Fruit fly (Drosophila melanogaster) whole organism, embryonic: ENCODE results near the gene sau.

Source experiments
- Adf1 ChIP-seq: fragments of 200-800 bp; sonication (Bioruptor generic); IDR thresholded peaks from 2 replicates; pipeline ENCODE4 v1.3.6; 2022; ENCODE audit warnings: missing biosample characterization, missing genetic modification characterization
- Atf3 ChIP-seq: fragments of 200-800 bp; sonication (Bioruptor generic); optimal IDR thresholded peaks from 3 replicates; lab custom pipeline; 2016; ENCODE audit warnings: missing biosample characterization, missing genetic modification characterization
- CG10321 ChIP-seq: fragments of 200-800 bp; sonication (Bioruptor generic); IDR thresholded peaks from 2 replicates; pipeline ENCODE4 v1.3.6; 2022; ENCODE audit warnings: missing biosample characterization, missing genetic modification characterization
- CG10565 ChIP-seq: fragments of 200-800 bp; sonication (Bioruptor generic); optimal IDR thresholded peaks from 3 replicates; lab custom pipeline; 2016; ENCODE audit warnings: missing biosample characterization, mild to moderate bottlenecking, missing genetic modification characterization
- CG13624 ChIP-seq: fragments of 200-800 bp; sonication (Bioruptor generic); optimal IDR thresholded peaks from 2 replicates; lab custom pipeline; 2016; ENCODE audit warnings: missing biosample characterization, missing genetic modification characterization
- CG14710 ChIP-seq: fragments of 200-800 bp; sonication (Bioruptor generic); optimal IDR thresholded peaks from 3 replicates; lab custom pipeline; 2019; ENCODE audit warnings: missing biosample characterization, mild to moderate bottlenecking, missing genetic modification characterization, moderate library complexity
- CG1647 ChIP-seq: fragments of 200-800 bp; sonication (Bioruptor generic); optimal IDR thresholded peaks from 3 replicates; lab custom pipeline; 2016; ENCODE audit warnings: missing biosample characterization, missing genetic modification characterization
- CG17186 ChIP-seq: fragments of 200-800 bp; sonication (Bioruptor generic); optimal IDR thresholded peaks from 3 replicates; lab custom pipeline; 2017; ENCODE audit warnings: missing biosample characterization, missing genetic modification reagents, missing genetic modification characterization
- CG18619 ChIP-seq: fragments of 200-800 bp; sonication (Bioruptor generic); optimal IDR thresholded peaks from 3 replicates; lab custom pipeline; 2017; ENCODE audit warnings: missing biosample characterization, mild to moderate bottlenecking, missing genetic modification characterization
- CG2120 ChIP-seq: fragments of 200-800 bp; sonication (Bioruptor generic); optimal IDR thresholded peaks from 3 replicates; lab custom pipeline; 2016; ENCODE audit warnings: missing biosample characterization, missing genetic modification characterization
- CG30403 ChIP-seq: fragments of 200-800 bp; sonication (Bioruptor generic); optimal IDR thresholded peaks from 3 replicates; lab custom pipeline; 2016; ENCODE audit warnings: missing biosample characterization, missing genetic modification characterization
- CG31388 ChIP-seq: fragments of 200-800 bp; sonication (Bioruptor generic); optimal IDR thresholded peaks from 2 replicates; lab custom pipeline; 2016; ENCODE audit warnings: missing biosample characterization, missing genetic modification characterization
- CG3847 ChIP-seq: fragments of 200-800 bp; sonication (Bioruptor generic); IDR thresholded peaks from 2 replicates; pipeline ENCODE4 v1.3.6; 2022; ENCODE audit warnings: missing biosample characterization, missing genetic modification characterization
- CG4328 ChIP-seq: fragments of 200-800 bp; sonication (Bioruptor generic); optimal IDR thresholded peaks from 3 replicates; lab custom pipeline; 2017; ENCODE audit warnings: missing biosample characterization, missing genetic modification reagents, missing genetic modification characterization
- CG4617 ChIP-seq: fragments of 200-800 bp; sonication (Bioruptor generic); optimal IDR thresholded peaks from 3 replicates; lab custom pipeline; 2016; ENCODE audit warnings: missing biosample characterization, missing genetic modification characterization, borderline replicate concordance
- CG5953 ChIP-seq: fragments of 200-800 bp; sonication (Bioruptor generic); IDR thresholded peaks from 2 replicates; pipeline ENCODE4 v1.3.6; 2022; ENCODE audit warnings: missing biosample characterization, missing genetic modification characterization
- CG6254 ChIP-seq: fragments of 200-800 bp; sonication (Bioruptor generic); optimal IDR thresholded peaks from 3 replicates; lab custom pipeline; 2017; ENCODE audit warnings: mild to moderate bottlenecking, missing biosample characterization, missing genetic modification reagents, missing genetic modification characterization
- CG7556 ChIP-seq: fragments of 200-800 bp; sonication (Bioruptor generic); optimal IDR thresholded peaks from 2 replicates; lab custom pipeline; 2017; ENCODE audit warnings: missing biosample characterization, mild to moderate bottlenecking, missing genetic modification characterization
- CG9609 ChIP-seq: fragments of 200-800 bp; sonication (Bioruptor generic); optimal IDR thresholded peaks from 3 replicates; lab custom pipeline; 2016; ENCODE audit warnings: missing biosample characterization, missing genetic modification characterization
- CG9817 ChIP-seq: fragments of 200-800 bp; sonication (Bioruptor generic); optimal IDR thresholded peaks from 2 replicates; lab custom pipeline; 2018; ENCODE audit warnings: missing biosample characterization, mild to moderate bottlenecking, missing genetic modification characterization, moderate library complexity
- Dip2 ChIP-seq: fragments of 200-800 bp; sonication (Bioruptor generic); IDR thresholded peaks from 2 replicates; pipeline ENCODE4 v1.3.6; 2022; ENCODE audit warnings: missing biosample characterization, missing genetic modification characterization
- Dp ChIP-seq: fragments of 200-800 bp; sonication (Bioruptor generic); optimal IDR thresholded peaks from 2 replicates; lab custom pipeline; 2018; ENCODE audit warnings: missing biosample characterization, mild to moderate bottlenecking, missing genetic modification characterization, moderate library complexity
- Drgx ChIP-seq: fragments of 200-800 bp; sonication (Bioruptor generic); IDR thresholded peaks from 2 replicates; pipeline ENCODE4 v1.3.6; 2022; ENCODE audit warnings: missing biosample characterization, missing genetic modification characterization
- Elba2 ChIP-seq: fragments of 200-800 bp; sonication (Bioruptor generic); optimal IDR thresholded peaks from 3 replicates; lab custom pipeline; 2016; ENCODE audit warnings: missing biosample characterization, missing genetic modification characterization
- Fer1 ChIP-seq: fragments of 200-800 bp; sonication (Bioruptor generic); optimal IDR thresholded peaks from 2 replicates; lab custom pipeline; 2017; ENCODE audit warnings: missing biosample characterization, mild to moderate bottlenecking, missing genetic modification characterization
- GATAe ChIP-seq: fragments of 200-800 bp; sonication (Bioruptor generic); conservative IDR thresholded peaks from 2 replicates; pipeline ENCODE4 v1.3.6; 2022; ENCODE audit warnings: missing biosample characterization, missing genetic modification characterization
- HLH54F ChIP-seq: fragments of 200-800 bp; sonication (Bioruptor generic); optimal IDR thresholded peaks from 3 replicates; lab custom pipeline; 2016; ENCODE audit warnings: missing biosample characterization, missing genetic modification characterization
- HmgD ChIP-seq: fragments of 200-800 bp; sonication (Bioruptor generic); optimal IDR thresholded peaks from 3 replicates; lab custom pipeline; 2016; ENCODE audit warnings: missing biosample characterization, missing genetic modification characterization
- MESR4 ChIP-seq: fragments of 200-800 bp; sonication (Bioruptor generic); optimal IDR thresholded peaks from 2 replicates; lab custom pipeline; 2018; ENCODE audit warnings: missing biosample characterization, mild to moderate bottlenecking, missing genetic modification characterization, moderate library complexity
- Rx ChIP-seq: fragments of 200-800 bp; sonication (Bioruptor generic); IDR thresholded peaks from 2 replicates; pipeline ENCODE4 v1.3.6; 2022; ENCODE audit warnings: missing biosample characterization, missing genetic modification characterization
- ab ChIP-seq: fragments of 200-800 bp; sonication (Bioruptor generic); optimal IDR thresholded peaks from 2 replicates; lab custom pipeline; 2016; ENCODE audit warnings: missing biosample characterization, missing genetic modification characterization
- abd-A ChIP-seq: fragments of 200-800 bp; sonication (Bioruptor generic); optimal IDR thresholded peaks from 3 replicates; lab custom pipeline; 2019; ENCODE audit warnings: missing biosample characterization, mild to moderate bottlenecking, missing genetic modification characterization, moderate library complexity
- al ChIP-seq: fragments of 200-800 bp; sonication (Bioruptor generic); IDR thresholded peaks from 2 replicates; pipeline ENCODE4 v1.3.6; 2022; ENCODE audit warnings: missing biosample characterization, missing genetic modification characterization
- ara ChIP-seq: fragments of 200-800 bp; sonication (Bioruptor generic); IDR thresholded peaks from 2 replicates; pipeline ENCODE4 v1.3.6; 2022; ENCODE audit warnings: missing biosample characterization, missing genetic modification characterization
- bsh ChIP-seq, 2 experiments: fragments of 200-800 bp; sonication (Bioruptor generic); optimal IDR thresholded peaks; 2 replicates each; lab custom pipeline; 2017 to 2018; ENCODE audit warnings: mild to moderate bottlenecking in 2 of 2, missing biosample characterization in 2 of 2, missing genetic modification characterization in 2 of 2, moderate library complexity in 1 of 2
- cato ChIP-seq: fragments of 200-800 bp; sonication (Bioruptor generic); optimal IDR thresholded peaks from 2 replicates; lab custom pipeline; 2016; ENCODE audit warnings: missing biosample characterization, missing genetic modification characterization, borderline replicate concordance
- caup ChIP-seq: fragments of 200-800 bp; sonication (Bioruptor generic); optimal IDR thresholded peaks from 3 replicates; lab custom pipeline; 2017; ENCODE audit warnings: missing biosample characterization, mild to moderate bottlenecking, missing genetic modification characterization, moderate library complexity; ENCODE audit not compliant: severe bottlenecking
- dati ChIP-seq: fragments of 200-800 bp; sonication (Bioruptor generic); IDR thresholded peaks from 2 replicates; pipeline ENCODE4 v1.3.6; 2022; ENCODE audit warnings: missing biosample characterization, missing genetic modification characterization
- ems ChIP-seq: fragments of 200-800 bp; sonication (Bioruptor generic); optimal IDR thresholded peaks from 3 replicates; lab custom pipeline; 2016; ENCODE audit warnings: missing biosample characterization, missing genetic modification characterization
- eve ChIP-seq, 2 experiments: fragments of >200 bp; optimal IDR thresholded peaks; 2 replicates each; lab custom pipeline; 2017; ENCODE audit warnings: missing biosample characterization in 2 of 2, missing genetic modification characterization in 2 of 2
- hb ChIP-seq: fragments of 200-800 bp; sonication (Bioruptor generic); IDR thresholded peaks from 3 replicates; pipeline ENCODE4 v1.3.6; 2022; ENCODE audit warnings: missing biosample characterization, missing genetic modification characterization; ENCODE audit not compliant: partially characterized antibody
- hbn ChIP-seq: fragments of 200-800 bp; sonication (Bioruptor generic); IDR thresholded peaks from 2 replicates; pipeline ENCODE4 v1.3.6; 2022; ENCODE audit warnings: missing biosample characterization, missing genetic modification characterization; ENCODE audit not compliant: partially characterized antibody
- mirr ChIP-seq: fragments of 200-800 bp; sonication (Bioruptor generic); optimal IDR thresholded peaks from 3 replicates; lab custom pipeline; 2018; ENCODE audit warnings: missing biosample characterization, mild to moderate bottlenecking, missing genetic modification characterization
- pan ChIP-seq, 4 experiments: fragments of >200 bp in 3 of 4; fragments of 200-800 bp in 1 of 4; sonication (Bioruptor generic) in 1 of 4; optimal IDR thresholded peaks in 3 of 4; IDR thresholded peaks in 1 of 4; 2 replicates each; pipeline versions ENCODE4 v1.3.6 to Lab custom; 2017 to 2022; ENCODE audit warnings: missing biosample characterization in 2 of 4, missing genetic modification characterization in 2 of 4, mixed read lengths in 1 of 4
- peb ChIP-seq: fragments of 200-800 bp; sonication (Bioruptor generic); IDR thresholded peaks from 2 replicates; pipeline ENCODE4 v1.3.6; 2022; ENCODE audit warnings: missing biosample characterization, missing genetic modification characterization
- shn ChIP-seq: fragments of 200-800 bp; sonication (Bioruptor generic); optimal IDR thresholded peaks from 3 replicates; lab custom pipeline; 2016; ENCODE audit warnings: missing biosample characterization, missing genetic modification characterization
- slp2 ChIP-seq: fragments of 200-800 bp; sonication (Bioruptor generic); optimal IDR thresholded peaks from 2 replicates; lab custom pipeline; 2016; ENCODE audit warnings: missing biosample characterization, missing genetic modification characterization
- tap ChIP-seq: fragments of 200-800 bp; optimal IDR thresholded peaks from 3 replicates; lab custom pipeline; 2019; ENCODE audit warnings: missing biosample characterization, mild to moderate bottlenecking, missing genetic modification characterization, moderate library complexity
- wek ChIP-seq: fragments of 200-800 bp; sonication (Bioruptor generic); optimal IDR thresholded peaks from 3 replicates; lab custom pipeline; 2018; ENCODE audit warnings: missing biosample characterization, mild to moderate bottlenecking, missing genetic modification characterization, moderate library complexity
- zfh2 ChIP-seq: fragments of 200-800 bp; sonication (Bioruptor generic); optimal IDR thresholded peaks from 2 replicates; lab custom pipeline; 2016; ENCODE audit warnings: missing biosample characterization, missing genetic modification characterization

sau gene

DNA sequence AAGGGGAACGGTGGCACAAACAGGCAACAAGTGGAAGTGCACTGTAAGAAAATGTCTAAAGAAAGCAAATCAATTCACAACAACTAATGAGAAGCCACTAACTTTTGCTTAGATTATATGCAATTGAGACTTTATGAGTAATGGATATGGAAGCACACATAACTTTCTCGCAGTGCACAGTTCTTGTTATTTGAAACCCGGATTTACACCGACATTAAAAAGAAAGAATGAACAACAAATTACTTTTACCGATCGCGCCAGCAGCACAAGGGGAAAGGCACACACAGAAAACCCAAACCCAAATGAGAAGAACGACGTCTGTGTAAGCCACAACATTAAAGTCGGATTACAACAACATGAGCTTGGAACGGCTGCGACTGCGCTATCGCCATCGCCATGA lies 37.0 kb upstream of the sau start (continued):
- TF ChIP-seq abd-A: no peak
- TF ChIP-seq CG2120 (GFP tag; lab: Kevin White, UChicago): no peak
- TF ChIP-seq dati (GFP tag; lab: Robert Waterston, UW): no peak
- TF ChIP-seq HmgD: no peak
- no peak for TF ChIP-seq CG5953 (GFP tag; lab: Robert Waterston, UW)
- no peak for TF ChIP-seq HLH54F
- peak; percentile 66 for TF ChIP-seq CG9609 (GFP tag; lab: Kevin White, UChicago)
- no peak for TF ChIP-seq GATAe (GFP tag; lab: Robert Waterston, UW)
- TF ChIP-seq ab (GFP tag; lab: Kevin White, UChicago): peak; percentile 11
- no peak for TF ChIP-seq CG9817 (tag; lab: Kevin White, UChicago)
- peak; percentile 19; the same call in 1 of the 2 replicates for TF ChIP-seq Drgx
- no peak for TF ChIP-seq CG31388 (GFP tag; lab: Kevin White, UChicago)
- TF ChIP-seq hbn (GFP tag; lab: Robert Waterston, UW): no peak
- TF ChIP-seq MESR4 (GFP tag; lab: Kevin White, UChicago): no peak
- TF ChIP-seq CG14710 (tag; lab: Kevin White, UChicago): peak; percentile 85
- TF ChIP-seq CG7556: peak; percentile 61
- no peak for TF ChIP-seq CG10565 (GFP tag; lab: Kevin White, UChicago)
- peak; percentile 4 for TF ChIP-seq CG4617 (GFP tag; lab: Kevin White, UChicago)
- TF ChIP-seq CG17186 (GFP tag; lab: Kevin White, UChicago): peak; percentile 13
- peak; percentile 4 for TF ChIP-seq tap (tag; lab: Kevin White, UChicago)
- TF ChIP-seq mirr (GFP tag; lab: Kevin White, UChicago): no peak
- TF ChIP-seq CG6254 (GFP tag; lab: Kevin White, UChicago): peak; percentile 72
- no peak for TF ChIP-seq Elba2 (GFP tag; lab: Kevin White, UChicago)
- TF ChIP-seq Fer1: no peak
- TF ChIP-seq pan (optimal IDR thresholded peaks at IDR 0.05; lab: Kevin White, UChicago): no peak
- peak in 1 of 2 experiments; percentile 62 for TF ChIP-seq pan (GFP tag; optimal IDR thresholded peaks at IDR 0.05 in 1 of 2, IDR thresholded peaks at IDR 0.05 in 1 of 2)
- TF ChIP-seq slp2 (GFP tag; lab: Kevin White, UChicago): peak; percentile 59
- TF ChIP-seq eve (GFP tag; optimal IDR thresholded peaks at IDR 0.05; lab: Kevin White, UChicago): no peak
- no peak for TF ChIP-seq al (GFP tag; lab: Robert Waterston, UW)
- no peak for TF ChIP-seq CG4328 (GFP tag; lab: Kevin White, UChicago)
- peak; percentile 42; the same call in 1 of the 2 replicates for TF ChIP-seq peb
- no peak for TF ChIP-seq Adf1 (GFP tag; lab: Robert Waterston, UW)
- peak; percentile 13 for TF ChIP-seq ems (GFP tag; lab: Kevin White, UChicago)
- peak; percentile 7 for TF ChIP-seq CG13624
- TF ChIP-seq hb: no peak
- TF ChIP-seq shn (GFP tag; lab: Kevin White, UChicago): peak; percentile 52
- TF ChIP-seq wek (GFP tag; lab: Kevin White, UChicago): no peak
- 0 out of 2 replicates have a peak, but pooled peaks have one; percentile 23 for TF ChIP-seq CG3847 (GFP tag; lab: Robert Waterston, UW)
- no peak for TF ChIP-seq caup (GFP tag; lab: Kevin White, UChicago)
- peak; percentile 60 for TF ChIP-seq CG30403 (GFP tag; lab: Kevin White, UChicago)
- peak; percentile 39; the same call in 1 of the 2 replicates for TF ChIP-seq Rx (GFP tag; lab: Robert Waterston, UW)
- peak; percentile 24 for TF ChIP-seq cato (GFP tag; lab: Kevin White, UChicago)
- peak; percentile 83 for TF ChIP-seq ara
- TF ChIP-seq CG18619: peak; percentile 47
- no peak for TF ChIP-seq Dip2 (GFP tag; lab: Robert Waterston, UW)
- no peak for TF ChIP-seq Dp
- TF ChIP-seq CG10321 (GFP tag; lab: Robert Waterston, UW): no peak
- TF ChIP-seq Atf3 (GFP tag; lab: Kevin White, UChicago): peak; percentile 60
- peak in 1 of 2 experiments; percentile 94 for TF ChIP-seq bsh (GFP tag; optimal IDR thresholded peaks at IDR 0.05; lab: Kevin White, UChicago)
- no peak for TF ChIP-seq zfh2 (GFP tag; lab: Kevin White, UChicago)
- TF ChIP-seq CG1647 (GFP tag; lab: Kevin White, UChicago): no peak
